Fruit fly (Drosophila melanogaster): Measurements from ENCODE around the gene CG7692.
A peak's percentile ranks its signal among the peaks of the same experiment; 100 is the strongest.

dm6 chr3L:17352812-17353211 lies 1.2 kb downstream of the CG7692 start:
- no peak for TF ChIP-seq dmrt11E (tag; optimal IDR thresholded peaks at IDR 0.05)
- TF ChIP-seq crp (GFP tag; optimal IDR thresholded peaks at IDR 0.05): peak; percentile 89 to 97
- no peak for TF ChIP-seq seq (GFP tag; IDR thresholded peaks at IDR 0.05)
- no peak for TF ChIP-seq CG10431 (GFP tag; optimal IDR thresholded peaks at IDR 0.05)
- no peak for TF ChIP-seq pnt (GFP tag; optimal IDR thresholded peaks at IDR 0.05)
- no peak for TF ChIP-seq Hey (tag; optimal IDR thresholded peaks at IDR 0.05)
- peak; percentile 50 for TF ChIP-seq phol (tag; optimal IDR thresholded peaks at IDR 0.05)
- TF ChIP-seq CG15269 (tag; optimal IDR thresholded peaks at IDR 0.05): no peak
- no peak for TF ChIP-seq CG13894 (tag; optimal IDR thresholded peaks at IDR 0.05)
- TF ChIP-seq zf30C (GFP tag; optimal IDR thresholded peaks at IDR 0.05): no peak
- TF ChIP-seq CG4360 (GFP tag; IDR thresholded peaks at IDR 0.05): 0 out of 2 replicates have a peak, but pooled peaks have one; percentile 26
- no peak for TF ChIP-seq CG9876 (GFP tag; optimal IDR thresholded peaks at IDR 0.05)

Data from whole organism, embryonic.